Fruit fly (Drosophila melanogaster): ENCODE measurements around the gene Trs23.

dm6 chr2L:8678955-8679354 lies 7.1 kb upstream of the Trs23 start:
- no peak for TF ChIP-seq kay (GFP tag; ENCODE audit: borderline replicate concordance)
- TF ChIP-seq CG14711 (tag; optimal IDR thresholded peaks at IDR 0.05): no peak
- no peak for TF ChIP-seq CG5204 (GFP tag; optimal IDR thresholded peaks at IDR 0.05)
- no peak for TF ChIP-seq cic (GFP tag; optimal IDR thresholded peaks at IDR 0.05)
- no peak for TF ChIP-seq Clk (GFP tag; optimal IDR thresholded peaks at IDR 0.05)
- no peak for TF ChIP-seq CG12768 (GFP tag; optimal IDR thresholded peaks at IDR 0.05)
- TF ChIP-seq CG7045 (GFP tag; optimal IDR thresholded peaks at IDR 0.05): no peak
- no peak for TF ChIP-seq pad (GFP tag; optimal IDR thresholded peaks at IDR 0.05)
- TF ChIP-seq Crg-1 (GFP tag; optimal IDR thresholded peaks at IDR 0.05): no peak
- no peak for TF ChIP-seq CG7101 (tag; optimal IDR thresholded peaks at IDR 0.05)
